Fruit fly (Drosophila melanogaster) whole organism, embryonic: ENCODE data around the gene Ykt6.

Experiments
- CG11247 ChIP-seq: fragments of 200-800 bp; sonication (Bioruptor generic); IDR thresholded peaks from 2 replicates; pipeline ENCODE4 v1.3.6; 2022; ENCODE audit warnings: missing biosample characterization, missing genetic modification characterization
- CG9797 ChIP-seq: fragments of 200-800 bp; sonication (Bioruptor generic); optimal IDR thresholded peaks from 3 replicates; lab custom pipeline; 2018; ENCODE audit warnings: missing biosample characterization, mild to moderate bottlenecking, missing genetic modification characterization
- Taf1 ChIP-seq: fragments of 200-800 bp; sonication (Bioruptor generic); IDR thresholded peaks from 2 replicates; pipeline ENCODE4 v1.3.6; 2022; ENCODE audit warnings: missing biosample characterization, missing genetic modification characterization
- pan ChIP-seq, 4 experiments: fragments of >200 bp in 3 of 4; fragments of 200-800 bp in 1 of 4; sonication (Bioruptor generic) in 1 of 4; optimal IDR thresholded peaks in 3 of 4; IDR thresholded peaks in 1 of 4; 2 replicates each; pipeline versions ENCODE4 v1.3.6 to Lab custom; 2017 to 2022; ENCODE audit warnings: missing biosample characterization in 2 of 4, missing genetic modification characterization in 2 of 4, mixed read lengths in 1 of 4
- slou ChIP-seq: fragments of 200-800 bp; sonication (Bioruptor generic); optimal IDR thresholded peaks from 3 replicates; lab custom pipeline; 2016; ENCODE audit warnings: missing biosample characterization, missing genetic modification characterization

- no peak for TF ChIP-seq CG11247 (GFP tag; lab: Robert Waterston, UW)
- TF ChIP-seq CG9797 (GFP tag; lab: Kevin White, UChicago): no peak
- TF ChIP-seq pan (optimal IDR thresholded peaks at IDR 0.05; lab: Kevin White, UChicago): no peak
- TF ChIP-seq pan (GFP tag; optimal IDR thresholded peaks at IDR 0.05 in 1 of 2, IDR thresholded peaks at IDR 0.05 in 1 of 2): no peak
- no peak for TF ChIP-seq Taf1 (GFP tag; lab: Robert Waterston, UW)
- no peak for TF ChIP-seq slou (GFP tag; lab: Kevin White, UChicago)
Measured at dm6 chrX:7924913-7925312, 4.7 kb downstream of the Ykt6 start.
